Fruit fly (Drosophila melanogaster): ENCODE data around the gene Rev1.
A peak's percentile ranks its signal among the peaks of the same experiment; 100 is the strongest.

The Rev1 gene

dm6 chr3L:634319-635015 lies 19.7 kb upstream of the Rev1 start (continued):
- TF ChIP-seq CG7987 (GFP tag; optimal IDR thresholded peaks at IDR 0.05) (peak; percentile 40), Elba2 (GFP tag; optimal IDR thresholded peaks at IDR 0.05) (peak; percentile 69), C15 (GFP tag; IDR thresholded peaks at IDR 0.05) (0 out of 3 replicates have a peak, but pooled peaks have one; percentile 54), CG11398 (GFP tag; optimal IDR thresholded peaks at IDR 0.05) (peak; percentile 89), sens (GFP tag) (peak; percentile 99), Lpt (GFP tag; optimal IDR thresholded peaks at IDR 0.05) (no peak), CG8388 (GFP tag; optimal IDR thresholded peaks at IDR 0.05) (peak; percentile 95), CG5953 (GFP tag; IDR thresholded peaks at IDR 0.05) (peak; percentile 92), ara (GFP tag; IDR thresholded peaks at IDR 0.05) (peak; percentile 95), crol (GFP tag; IDR thresholded peaks at IDR 0.05) (no peak; the same call in 1 of the 2 replicates), Side (GFP tag; optimal IDR thresholded peaks at IDR 0.05) (peak; percentile 85), schlank (tag; optimal IDR thresholded peaks at IDR 0.05) (peak; percentile 1), bab2 (GFP tag; optimal IDR thresholded peaks at IDR 0.05) (peak; percentile 92), hbn (GFP tag; IDR thresholded peaks at IDR 0.05; ENCODE audit: partially characterized antibody) (no peak), gce (GFP tag; IDR thresholded peaks at IDR 0.05) (peak; percentile 92), Hmx (GFP tag; optimal IDR thresholded peaks at IDR 0.05) (peak; percentile 59), vnd (GFP tag; IDR thresholded peaks at IDR 0.05; ENCODE audit: partially characterized antibody) (no peak), twi (tag; optimal IDR thresholded peaks at IDR 0.05) (peak; percentile 82), dm (GFP tag; optimal IDR thresholded peaks at IDR 0.05) (peak; percentile 87), CG31388 (GFP tag; optimal IDR thresholded peaks at IDR 0.05) (peak; percentile 71), Oli (tag; optimal IDR thresholded peaks at IDR 0.05) (peak; percentile 94), zfh2 (GFP tag; optimal IDR thresholded peaks at IDR 0.05) (no peak), CG10274 (GFP tag; optimal IDR thresholded peaks at IDR 0.05) (peak; percentile 73), ac (GFP tag; optimal IDR thresholded peaks at IDR 0.05) (peak; percentile 81), Hr3 (GFP tag; optimal IDR thresholded peaks at IDR 0.05) (peak; percentile 90), CG8924 (tag; optimal IDR thresholded peaks at IDR 0.05) (peak; percentile 91), Atf-2 (GFP tag; optimal IDR thresholded peaks at IDR 0.05) (peak; percentile 89), chif (GFP tag; optimal IDR thresholded peaks at IDR 0.05) (peak; percentile 94 to 97), CG33557 (GFP tag; optimal IDR thresholded peaks at IDR 0.05) (peak; percentile 94), rib (GFP tag; IDR thresholded peaks at IDR 0.05) (no peak), CG5245 (GFP tag; optimal IDR thresholded peaks at IDR 0.05) (peak; percentile 89), NC2β (GFP tag; optimal IDR thresholded peaks at IDR 0.05) (peak; percentile 91), CrebB (tag; optimal IDR thresholded peaks at IDR 0.05) (peak; percentile 66), gsb (GFP tag; IDR thresholded peaks at IDR 0.05) (peak; percentile 64; the same call in 1 of the 2 replicates), CG11560 (tag; IDR thresholded peaks at IDR 0.05) (peak; percentile 58; the same call in 2 of the 3 replicates), CG17328 (GFP tag; IDR thresholded peaks at IDR 0.05) (peak; percentile 96), Doc2 (GFP tag; IDR thresholded peaks at IDR 0.05) (peak; percentile 28; the same call in 1 of the 2 replicates), Hr39 (optimal IDR thresholded peaks at IDR 0.05) (no peak), CG30431 (GFP tag; optimal IDR thresholded peaks at IDR 0.05) (peak; percentile 91), CG14860 (GFP tag; IDR thresholded peaks at IDR 0.05; ENCODE audit: partially characterized antibody) (no peak), MBD-R2 (GFP tag; IDR thresholded peaks at IDR 0.05) (no peak; the same call in 1 of the 2 replicates), HLHmδ (GFP tag; optimal IDR thresholded peaks at IDR 0.05) (no peak), Sox100B (GFP tag; optimal IDR thresholded peaks at IDR 0.05) (peak; percentile 91), mirr (GFP tag; optimal IDR thresholded peaks at IDR 0.05) (no peak), bowl (GFP tag; IDR thresholded peaks at IDR 0.05) (peak; percentile 76), sob (GFP tag; IDR thresholded peaks at IDR 0.05) (peak; percentile 80; the same call in 1 of the 2 replicates), CG18599 (GFP tag; optimal IDR thresholded peaks at IDR 0.05) (peak; percentile 82), slou (GFP tag; optimal IDR thresholded peaks at IDR 0.05) (peak; percentile 40), Jarid2 (GFP tag; optimal IDR thresholded peaks at IDR 0.05) (peak; percentile 57), CG33213 (GFP tag; optimal IDR thresholded peaks at IDR 0.05) (peak; percentile 88)
